Fruit fly (Drosophila melanogaster): ENCODE data around the gene CG9331.
A peak's percentile ranks its signal among the peaks of the same experiment; 100 is the strongest.

The CG9331 gene

DNA sequence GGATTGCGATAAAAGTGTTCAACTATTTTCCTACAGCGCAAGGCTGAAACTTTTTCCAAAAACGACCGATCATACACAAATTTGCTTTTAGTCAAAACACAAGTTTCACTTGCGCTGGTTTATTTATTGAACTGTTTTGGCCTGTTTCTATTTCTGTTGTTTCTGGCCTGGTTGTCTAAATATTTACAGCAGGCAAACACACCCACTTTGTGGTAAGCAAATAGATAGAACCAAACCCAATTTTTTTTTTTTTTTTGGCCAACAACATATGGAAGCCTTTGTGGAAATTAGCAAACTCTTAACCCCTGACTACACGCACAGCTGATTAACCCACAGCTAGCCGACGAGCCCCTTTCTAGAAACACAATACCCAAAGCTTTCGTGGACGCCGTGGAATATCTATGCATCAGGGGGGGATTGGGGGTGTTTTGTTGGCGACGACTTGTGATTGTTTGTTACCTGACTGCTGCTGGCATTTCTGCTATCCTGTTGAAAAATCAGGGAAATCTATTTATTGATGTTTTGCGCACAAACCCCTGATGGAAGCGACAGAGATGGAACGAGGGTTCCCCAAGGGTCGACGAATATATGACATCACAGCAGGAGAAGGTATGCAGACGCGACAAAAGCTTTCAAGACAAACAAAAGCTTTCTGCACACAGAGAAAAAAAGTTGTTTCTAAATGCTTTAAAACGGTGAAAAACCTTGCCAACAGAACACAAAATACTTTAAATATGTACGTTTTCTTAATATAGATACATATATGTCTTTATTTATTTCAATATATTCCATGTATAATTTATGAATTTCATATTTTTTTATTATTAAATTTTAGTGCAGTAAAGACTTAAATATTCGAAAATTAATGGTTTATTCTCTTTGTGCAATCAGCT lies 14.8 kb upstream of the CG9331 start (continued):
- TF ChIP-seq PHDP (tag; optimal IDR thresholded peaks at IDR 0.05) (peak; percentile 66), Kr (GFP tag; optimal IDR thresholded peaks at IDR 0.05) (no peak), Hr51 (GFP tag; optimal IDR thresholded peaks at IDR 0.05) (peak; percentile 6 to 68), CG9727 (GFP tag; optimal IDR thresholded peaks at IDR 0.05) (peak; percentile 58), Oaz (GFP tag; IDR thresholded peaks at IDR 0.05) (0 out of 2 replicates have a peak, but pooled peaks have one; percentile 36), Hmr (GFP tag; optimal IDR thresholded peaks at IDR 0.05) (peak; percentile 72), CG18011 (GFP tag; optimal IDR thresholded peaks at IDR 0.05) (peak; percentile 52), bsh (GFP tag; optimal IDR thresholded peaks at IDR 0.05) (peak in 1 of 2 experiments; percentile 36), pfk (GFP tag; optimal IDR thresholded peaks at IDR 0.05) (peak; percentile 1), Rfx (GFP tag; IDR thresholded peaks at IDR 0.05) (peak; percentile 65), CG1647 (GFP tag; optimal IDR thresholded peaks at IDR 0.05) (no peak), CG30403 (GFP tag; optimal IDR thresholded peaks at IDR 0.05) (peak; percentile 34), CG2199 (GFP tag; IDR thresholded peaks at IDR 0.05) (0 out of 3 replicates have a peak, but pooled peaks have one; percentile 51), odd (GFP tag; optimal IDR thresholded peaks at IDR 0.05) (peak; percentile 41), CG11398 (GFP tag; optimal IDR thresholded peaks at IDR 0.05) (peak; percentile 10), lilli (GFP tag; optimal IDR thresholded peaks at IDR 0.05) (peak; percentile 12), CG10267 (tag; optimal IDR thresholded peaks at IDR 0.05) (peak; percentile 43), amos (GFP tag; IDR thresholded peaks at IDR 0.05; ENCODE audit: partially characterized antibody) (no peak), CG6272 (GFP tag; IDR thresholded peaks at IDR 0.05) (no peak), CG7987 (GFP tag; optimal IDR thresholded peaks at IDR 0.05) (peak; percentile 75), Dek (tag; optimal IDR thresholded peaks at IDR 0.05) (peak; percentile 44), BEAF-32 (GFP tag; optimal IDR thresholded peaks at IDR 0.05) (no peak), CG3726 (GFP tag; IDR thresholded peaks at IDR 0.05) (0 out of 3 replicates have a peak, but pooled peaks have one; percentile 12), CG13424 (tag; optimal IDR thresholded peaks at IDR 0.05) (peak; percentile 55), Sox102F (GFP tag; optimal IDR thresholded peaks at IDR 0.05) (peak; percentile 65), CHES-1-like (GFP tag; optimal IDR thresholded peaks at IDR 0.05) (peak; percentile 40), caup (GFP tag; optimal IDR thresholded peaks at IDR 0.05; ENCODE audit: severe bottlenecking) (peak; percentile 74), gro (GFP tag; optimal IDR thresholded peaks at IDR 0.05) (peak; percentile 24), CG8765 (GFP tag; IDR thresholded peaks at IDR 0.05) (no peak), CG11504 (tag; optimal IDR thresholded peaks at IDR 0.05) (peak; percentile 70), CG15269 (tag; optimal IDR thresholded peaks at IDR 0.05) (peak; percentile 67), prd (optimal IDR thresholded peaks at IDR 0.05) (no peak), prd (GFP tag; IDR thresholded peaks at IDR 0.05) (peak; percentile 54; the same call in 2 of the 3 replicates), pnt (GFP tag; optimal IDR thresholded peaks at IDR 0.05) (no peak), Taf1 (GFP tag; IDR thresholded peaks at IDR 0.05) (no peak), vfl (GFP tag; optimal IDR thresholded peaks at IDR 0.05) (no peak), Oli (tag; optimal IDR thresholded peaks at IDR 0.05) (peak; percentile 40), Xbp1 (GFP tag; optimal IDR thresholded peaks at IDR 0.05) (peak; percentile 13), fu2 (GFP tag; optimal IDR thresholded peaks at IDR 0.05) (no peak), CG7839 (tag; optimal IDR thresholded peaks at IDR 0.05) (peak; percentile 63), sug (tag; optimal IDR thresholded peaks at IDR 0.05) (peak; percentile 36), nerfin-1 (tag; optimal IDR thresholded peaks at IDR 0.05) (no peak), hkb (optimal IDR thresholded peaks at IDR 0.05) (no peak), hkb (GFP tag; IDR thresholded peaks at IDR 0.05) (peak; percentile 65), CG18764 (GFP tag; optimal IDR thresholded peaks at IDR 0.05) (no peak), eve (GFP tag; optimal IDR thresholded peaks at IDR 0.05) (peak in 1 of 2 experiments; percentile 80), peb (GFP tag; IDR thresholded peaks at IDR 0.05) (no peak), cwo (GFP tag; optimal IDR thresholded peaks at IDR 0.05) (peak; percentile 52)

Measured in whole organism, embryonic.